Worm (Caenorhabditis elegans) whole organism, L1 larva: ENCODE results near the gene K03A11.4.

Experiments used
- aly-2 ChIP-seq: fragments of 150-350 bp; optimal IDR thresholded peaks from 2 replicates; lab custom pipeline; 2014; ENCODE audit warnings: missing biosample characterization, missing genetic modification characterization
- egl-27 ChIP-seq, 2 experiments: fragments of 150-350 bp in 1 of 2; sonication (generic microtip); optimal IDR thresholded peaks; 3 replicates each; lab custom pipeline; 2017 to 2018; ENCODE audit warnings: missing biosample characterization in 2 of 2, missing genetic modification characterization in 2 of 2, missing genetic modification reagents in 2 of 2
- fkh-10 ChIP-seq: sonication (generic microtip); optimal IDR thresholded peaks from 2 replicates; lab custom pipeline; 2017; ENCODE audit warnings: missing biosample characterization, missing genetic modification reagents, missing genetic modification characterization
- fos-1 ChIP-seq: fragments of 150-350 bp; optimal IDR thresholded peaks from 2 replicates; lab custom pipeline; 2014; ENCODE audit warnings: missing biosample characterization, missing genetic modification characterization
- nhr-28 ChIP-seq: fragments of 150-350 bp; optimal IDR thresholded peaks from 2 replicates; lab custom pipeline; 2014; ENCODE audit warnings: missing biosample characterization, missing genetic modification characterization
- swsn-7 ChIP-seq: sonication (generic microtip); optimal IDR thresholded peaks from 2 replicates; lab custom pipeline; 2016; ENCODE audit warnings: missing genetic modification characterization, missing compliant biosample characterization
- unc-62 ChIP-seq: fragments of 150-350 bp; optimal IDR thresholded peaks from 2 replicates; lab custom pipeline; 2014; ENCODE audit warnings: missing biosample characterization, missing genetic modification reagents, missing genetic modification characterization

ce11 chrX:13102838-13103237, 24.9 kb downstream of the K03A11.4 start:
- TF ChIP-seq fos-1 (tag; lab: Kevin White, UChicago), result no peak
- TF ChIP-seq fkh-10, result no peak
- TF ChIP-seq aly-2 (tag; lab: Kevin White, UChicago), result no peak
- TF ChIP-seq egl-27 (tag; optimal IDR thresholded peaks at IDR 0.05; lab: Kevin White, UChicago), result no peak
- TF ChIP-seq unc-62 (GFP tag; lab: Kevin White, UChicago), result no peak
- no peak for TF ChIP-seq swsn-7
- no peak for TF ChIP-seq nhr-28 (tag; lab: Kevin White, UChicago)
